Worm (Caenorhabditis elegans): ENCODE data around the gene marc-1.
A peak's percentile ranks its signal among the peaks of the same experiment; 100 is the strongest.

The marc-1 gene

ce11 chrV:9771311-9771710 lies 31.8 kb downstream of the marc-1 start:
- TF ChIP-seq daf-8 (GFP tag; IDR thresholded peaks at IDR 0.05) (no peak), snpc-1.2 (GFP tag; IDR thresholded peaks at IDR 0.05) (no peak), Y105C5A.15 (GFP tag; IDR thresholded peaks at IDR 0.05) (no peak), nhr-6 (tag; optimal IDR thresholded peaks at IDR 0.05) (no peak), spr-3 (GFP tag; optimal IDR thresholded peaks at IDR 0.05) (no peak), saeg-2 (GFP tag; IDR thresholded peaks at IDR 0.05) (no peak)

DNA sequence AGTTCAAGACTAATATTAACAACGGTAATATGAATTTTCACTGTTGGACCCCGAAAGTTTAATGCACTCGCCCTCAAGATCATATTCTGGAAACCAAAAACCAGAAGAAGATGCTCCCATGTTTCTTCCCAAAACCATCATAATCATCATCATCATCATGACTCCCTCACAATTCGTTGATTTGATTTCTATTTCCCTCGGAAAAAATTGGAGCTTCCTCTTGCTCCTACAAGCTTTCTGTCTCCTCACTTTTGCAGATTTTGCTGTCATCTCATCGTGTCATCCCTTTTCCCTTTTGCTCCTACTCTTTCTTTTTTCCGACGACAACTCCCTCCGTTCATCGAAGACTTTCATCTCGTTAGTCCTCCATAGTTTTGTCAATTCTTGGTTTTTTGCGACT lies 32.5 kb downstream of the marc-1 start, which contains the start of gene F46B6.2:
Gene F46B6.2 (plus strand): TSS at position 316 of the 400 bp plus-strand sequence.
- TF ChIP-seq F37D6.2 (tag; optimal IDR thresholded peaks at IDR 0.05) (no peak), ctbp-1 (GFP tag; IDR thresholded peaks at IDR 0.05) (0 out of 2 replicates have a peak, but pooled peaks have one; percentile 40), nhr-48 (tag; optimal IDR thresholded peaks at IDR 0.05) (no peak)

DNA sequence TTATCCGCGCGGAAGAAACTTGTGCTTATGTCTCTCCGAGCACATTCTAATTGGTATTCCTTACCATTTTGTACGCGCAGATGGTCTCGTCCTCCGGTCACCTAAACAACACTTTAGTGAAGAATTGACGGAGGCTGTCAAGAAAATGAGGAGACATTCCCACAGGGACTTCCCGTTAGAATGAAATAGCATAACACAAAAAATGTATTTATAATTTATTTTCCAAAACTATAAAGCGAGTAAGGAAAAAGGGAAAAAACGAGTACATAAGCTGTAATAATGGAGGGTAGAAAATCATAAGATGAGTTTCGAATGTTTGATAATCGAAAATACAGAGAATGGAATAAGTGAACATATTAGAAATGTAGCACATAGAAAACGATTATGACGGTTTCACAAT lies 36.2 kb downstream of the marc-1 start, which contains the start of gene F46B6.12:
Gene F46B6.12 (minus strand): TSS at position 101 of the 400 bp plus-strand sequence.
- TF ChIP-seq unc-62 (GFP tag; optimal IDR thresholded peaks at IDR 0.05 in 1 of 2) (peak in 1 of 2 experiments; percentile 38), unc-62 (tag; optimal IDR thresholded peaks at IDR 0.05) (no peak), T20F7.1 (GFP tag; optimal IDR thresholded peaks at IDR 0.05) (no peak)

ce11 chrV:9777645-9778044 lies 38.1 kb downstream of the marc-1 start, which contains the start of gene smg-4:
TSS of gene smg-4 (minus strand) at chrV:9777745.
- no peak for TF ChIP-seq D1046.2 (GFP tag; IDR thresholded peaks at IDR 0.05)
- TF ChIP-seq F37D6.2 (tag; optimal IDR thresholded peaks at IDR 0.05): no peak

- TF ChIP-seq ztf-7 (tag; optimal IDR thresholded peaks at IDR 0.05) (no peak), lim-7 (GFP tag; IDR thresholded peaks at IDR 0.05) (no peak), zip-11 (GFP tag; IDR thresholded peaks at IDR 0.05) (no peak), nhr-42 (GFP tag; IDR thresholded peaks at IDR 0.05) (no peak), skn-1 (tag; optimal IDR thresholded peaks at IDR 0.05) (no peak), snpc-4 (tag; optimal IDR thresholded peaks at IDR 0.05) (no peak), R02D3.7 (tag; optimal IDR thresholded peaks at IDR 0.05) (no peak), ZK337.2 (GFP tag; IDR thresholded peaks at IDR 0.05) (no peak), madf-9 (GFP tag; conservative IDR thresholded peaks at IDR 0.05) (no peak), tag-97 (GFP tag; IDR thresholded peaks at IDR 0.05) (no peak), php-3 (GFP tag; IDR thresholded peaks at IDR 0.05) (no peak), ama-1 (optimal IDR thresholded peaks at IDR 0.05) (no peak), T26A8.4 (GFP tag; IDR thresholded peaks at IDR 0.05) (no peak), Y5F2A.4 (GFP tag; optimal IDR thresholded peaks at IDR 0.05) (no peak), T20F7.1 (GFP tag; optimal IDR thresholded peaks at IDR 0.05) (no peak)
Observed at ce11 chrV:9779418-9779817, 39.9 kb downstream of the marc-1 start, which contains the start of gene F46B6.4. TSS of gene F46B6.4 (minus strand) at chrV:9779518.

DNA sequence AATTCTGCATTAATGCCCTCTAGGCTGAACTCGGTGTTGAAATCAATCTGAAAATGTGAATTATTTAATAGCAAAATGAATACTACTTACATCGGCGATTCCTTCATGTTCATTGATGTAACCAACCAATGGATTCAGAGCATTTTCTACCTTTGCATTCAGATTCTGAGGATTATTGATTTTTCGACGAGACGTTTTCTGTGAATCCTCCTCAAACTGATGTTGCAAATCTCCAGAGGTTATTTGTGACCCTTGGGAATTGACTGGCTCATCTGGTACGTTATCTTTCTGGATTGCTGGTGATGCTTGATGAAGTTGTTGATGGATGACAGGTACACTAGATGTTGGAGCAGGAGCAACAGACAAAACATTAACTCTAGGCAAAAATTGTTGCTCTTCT lies 42.5 kb downstream of the marc-1 start:
- TF ChIP-seq unc-62 (GFP tag; optimal IDR thresholded peaks at IDR 0.05 in 1 of 2) (peak in 1 of 2 experiments; percentile 91), unc-62 (tag; optimal IDR thresholded peaks at IDR 0.05) (no peak), nhr-237 (tag; optimal IDR thresholded peaks at IDR 0.05) (no peak), mxl-2 (GFP tag; conservative IDR thresholded peaks at IDR 0.05) (no peak)

- no peak for TF ChIP-seq daf-16 (GFP tag; optimal IDR thresholded peaks at IDR 0.05)
- TF ChIP-seq daf-16 (tag; optimal IDR thresholded peaks at IDR 0.05): no peak
- TF ChIP-seq R02D3.7 (tag; optimal IDR thresholded peaks at IDR 0.05): no peak
- TF ChIP-seq php-3 (GFP tag; IDR thresholded peaks at IDR 0.05): no peak
- no peak for TF ChIP-seq set-16 (GFP tag; IDR thresholded peaks at IDR 0.05)
- TF ChIP-seq mdt-29 (GFP tag; IDR thresholded peaks at IDR 0.05): no peak
- no peak for TF ChIP-seq lir-3 (tag; optimal IDR thresholded peaks at IDR 0.05)
- no peak for TF ChIP-seq daf-19 (GFP tag; conservative IDR thresholded peaks at IDR 0.05)
- TF ChIP-seq lin-15B (tag; optimal IDR thresholded peaks at IDR 0.05): no peak
- TF ChIP-seq Y5F2A.4 (GFP tag; optimal IDR thresholded peaks at IDR 0.05): no peak
Observed at ce11 chrV:9782969-9783368, 43.5 kb downstream of the marc-1 start, which contains the start of gene F46B6.5. TSS of gene F46B6.5 (minus strand) at chrV:9783069.

Data from whole organism, L4 larva.